Fruit fly (Drosophila melanogaster) whole organism, embryonic: ENCODE measurements around the gene CG9586.
A peak's percentile ranks its signal among the peaks of the same experiment; 100 is the strongest.

ENCODE experiments used
- ATbp ChIP-seq: fragments of 200-800 bp; sonication (Bioruptor generic); optimal IDR thresholded peaks from 2 replicates; lab custom pipeline; 2017; ENCODE audit warnings: missing biosample characterization, mild to moderate bottlenecking, missing genetic modification characterization, missing genetic modification reagents
- C15 ChIP-seq: fragments of 200-800 bp; sonication (Bioruptor generic); IDR thresholded peaks from 3 replicates; pipeline ENCODE4 v1.3.6; 2022; ENCODE audit warnings: missing biosample characterization, missing genetic modification characterization
- CG1024 ChIP-seq: fragments of 200-800 bp; sonication (Bioruptor generic); IDR thresholded peaks from 2 replicates; pipeline ENCODE4 v1.3.6; 2022; ENCODE audit warnings: missing biosample characterization, missing genetic modification characterization
- CG11723 ChIP-seq: fragments of 200-800 bp; sonication (Bioruptor generic); optimal IDR thresholded peaks from 2 replicates; lab custom pipeline; 2017; ENCODE audit warnings: missing biosample characterization, mild to moderate bottlenecking, missing genetic modification characterization
- CG12155 ChIP-seq: fragments of 200-800 bp; sonication (Bioruptor generic); optimal IDR thresholded peaks from 3 replicates; lab custom pipeline; 2016; ENCODE audit warnings: missing biosample characterization, missing genetic modification characterization
- CG13894 ChIP-seq: fragments of 200-800 bp; sonication (Bioruptor generic); optimal IDR thresholded peaks from 3 replicates; lab custom pipeline; 2018; ENCODE audit warnings: missing biosample characterization, mild to moderate bottlenecking, missing genetic modification characterization, moderate library complexity
- CG1603 ChIP-seq: fragments of 200-800 bp; sonication (Bioruptor generic); optimal IDR thresholded peaks from 2 replicates; lab custom pipeline; 2019; ENCODE audit warnings: missing biosample characterization, mild to moderate bottlenecking, missing genetic modification characterization, moderate library complexity
- CG16863 ChIP-seq: fragments of 200-800 bp; sonication (Bioruptor generic); optimal IDR thresholded peaks from 3 replicates; lab custom pipeline; 2016; ENCODE audit warnings: missing biosample characterization, missing genetic modification characterization
- CG17328 ChIP-seq: fragments of 200-800 bp; sonication (Bioruptor generic); IDR thresholded peaks from 2 replicates; pipeline ENCODE4 v1.3.6; 2022; ENCODE audit warnings: missing biosample characterization, missing genetic modification characterization
- CG17359 ChIP-seq: fragments of 200-800 bp; sonication (Bioruptor generic); optimal IDR thresholded peaks from 3 replicates; lab custom pipeline; 2018; ENCODE audit warnings: missing biosample characterization, mild to moderate bottlenecking, missing genetic modification characterization, moderate library complexity
- CG18262 ChIP-seq: fragments of 200-800 bp; optimal IDR thresholded peaks from 3 replicates; lab custom pipeline; 2019; ENCODE audit warnings: missing biosample characterization, mild to moderate bottlenecking, missing genetic modification characterization, moderate library complexity
- CG2202 ChIP-seq: fragments of 200-800 bp; sonication (Bioruptor generic); optimal IDR thresholded peaks from 2 replicates; lab custom pipeline; 2018; ENCODE audit warnings: missing biosample characterization, mild to moderate bottlenecking, missing genetic modification characterization
- CG31224 ChIP-seq: fragments of 200-800 bp; sonication (Bioruptor generic); IDR thresholded peaks from 2 replicates; pipeline ENCODE4 v1.3.6; 2022; ENCODE audit warnings: missing biosample characterization, missing genetic modification characterization
- CG31365 ChIP-seq: fragments of 200-800 bp; sonication (Bioruptor generic); optimal IDR thresholded peaks from 2 replicates; lab custom pipeline; 2018; ENCODE audit warnings: missing biosample characterization, mild to moderate bottlenecking, missing genetic modification characterization
- CG6254 ChIP-seq: fragments of 200-800 bp; sonication (Bioruptor generic); optimal IDR thresholded peaks from 3 replicates; lab custom pipeline; 2017; ENCODE audit warnings: mild to moderate bottlenecking, missing biosample characterization, missing genetic modification reagents, missing genetic modification characterization
- CG7271 ChIP-seq: fragments of 200-800 bp; sonication (Bioruptor generic); optimal IDR thresholded peaks from 2 replicates; lab custom pipeline; 2018; ENCODE audit warnings: missing biosample characterization, mild to moderate bottlenecking, missing genetic modification characterization, moderate library complexity
- CG7357 ChIP-seq: fragments of 200-800 bp; sonication (Bioruptor generic); IDR thresholded peaks from 3 replicates; pipeline ENCODE4 v1.3.6; 2022; ENCODE audit warnings: missing biosample characterization, missing genetic modification characterization
- CG7372 ChIP-seq: fragments of 200-800 bp; sonication (Bioruptor generic); IDR thresholded peaks from 2 replicates; pipeline ENCODE4 v1.3.6; 2022; ENCODE audit warnings: missing biosample characterization, missing genetic modification characterization
- CG8089 ChIP-seq: fragments of 200-800 bp; sonication (Bioruptor generic); optimal IDR thresholded peaks from 3 replicates; lab custom pipeline; 2016; ENCODE audit warnings: missing biosample characterization, missing genetic modification characterization
- Camta ChIP-seq: fragments of 200-800 bp; sonication (Bioruptor generic); optimal IDR thresholded peaks from 2 replicates; lab custom pipeline; 2016; ENCODE audit warnings: missing biosample characterization, missing genetic modification characterization
- Dbx ChIP-seq: fragments of 200-800 bp; sonication (Bioruptor generic); IDR thresholded peaks from 3 replicates; pipeline ENCODE4 v1.3.6; 2022; ENCODE audit warnings: missing biosample characterization, missing genetic modification characterization
- E2f2 ChIP-seq: fragments of 200-800 bp; sonication (Bioruptor generic); IDR thresholded peaks from 2 replicates; pipeline ENCODE4 v1.3.6; 2022; ENCODE audit warnings: missing biosample characterization, missing genetic modification characterization
- GATAe ChIP-seq: fragments of 200-800 bp; sonication (Bioruptor generic); conservative IDR thresholded peaks from 2 replicates; pipeline ENCODE4 v1.3.6; 2022; ENCODE audit warnings: missing biosample characterization, missing genetic modification characterization
- HLHmδ ChIP-seq: fragments of 200-800 bp; sonication (Bioruptor generic); optimal IDR thresholded peaks from 2 replicates; lab custom pipeline; 2018; ENCODE audit warnings: missing biosample characterization, mild to moderate bottlenecking, missing genetic modification characterization, moderate library complexity
- HmgD ChIP-seq: fragments of 200-800 bp; sonication (Bioruptor generic); optimal IDR thresholded peaks from 3 replicates; lab custom pipeline; 2016; ENCODE audit warnings: missing biosample characterization, missing genetic modification characterization
- Hsf ChIP-seq: fragments of 200-800 bp; sonication (Bioruptor generic); optimal IDR thresholded peaks from 3 replicates; lab custom pipeline; 2016; ENCODE audit warnings: missing biosample characterization, missing genetic modification characterization
- MTF-1 ChIP-seq: fragments of 200-800 bp; sonication (Bioruptor generic); optimal IDR thresholded peaks from 2 replicates; lab custom pipeline; 2018; ENCODE audit warnings: missing biosample characterization, mild to moderate bottlenecking, missing genetic modification characterization, borderline replicate concordance
- Mes4 ChIP-seq: fragments of 200-800 bp; sonication (Bioruptor generic); optimal IDR thresholded peaks from 2 replicates; lab custom pipeline; 2016; ENCODE audit warnings: missing biosample characterization, missing genetic modification characterization
- NfI ChIP-seq: fragments of 200-800 bp; sonication (Bioruptor generic); optimal IDR thresholded peaks from 3 replicates; lab custom pipeline; 2018; ENCODE audit warnings: missing biosample characterization, mild to moderate bottlenecking, missing genetic modification characterization, moderate library complexity
- Sry-β ChIP-seq: fragments of 200-800 bp; sonication (Bioruptor generic); optimal IDR thresholded peaks from 2 replicates; lab custom pipeline; 2018; ENCODE audit warnings: missing biosample characterization, mild to moderate bottlenecking, missing genetic modification characterization, moderate library complexity
- Stat92E ChIP-seq, 3 experiments: fragments of >200 bp in 2 of 3; fragments of 200-800 bp in 1 of 3; sonication (Bioruptor generic) in 1 of 3; optimal IDR thresholded peaks; 2 replicates each; lab custom pipeline; 2017 to 2019; ENCODE audit warnings: missing biosample characterization in 3 of 3, missing genetic modification characterization in 3 of 3, mild to moderate bottlenecking in 1 of 3, moderate library complexity in 1 of 3
- bbx ChIP-seq: fragments of 200-800 bp; sonication (Bioruptor generic); IDR thresholded peaks from 2 replicates; pipeline ENCODE4 v1.3.6; 2022; ENCODE audit warnings: missing biosample characterization, missing genetic modification characterization; ENCODE audit not compliant: partially characterized antibody
- cato ChIP-seq: fragments of 200-800 bp; sonication (Bioruptor generic); optimal IDR thresholded peaks from 2 replicates; lab custom pipeline; 2016; ENCODE audit warnings: missing biosample characterization, missing genetic modification characterization, borderline replicate concordance
- dan ChIP-seq: fragments of 200-800 bp; sonication (Bioruptor generic); IDR thresholded peaks from 2 replicates; pipeline ENCODE4 v1.3.6; 2022; ENCODE audit warnings: missing biosample characterization, missing genetic modification characterization
- grau ChIP-seq: fragments of 200-800 bp; optimal IDR thresholded peaks from 3 replicates; lab custom pipeline; 2019; ENCODE audit warnings: missing biosample characterization, mild to moderate bottlenecking, missing genetic modification characterization, moderate library complexity
- gsb-n ChIP-seq: fragments of 200-800 bp; sonication (Bioruptor generic); optimal IDR thresholded peaks from 3 replicates; lab custom pipeline; 2018; ENCODE audit warnings: missing biosample characterization, mild to moderate bottlenecking, missing genetic modification characterization
- kay ChIP-seq: fragments of 200-800 bp; sonication (Bioruptor generic); optimal IDR thresholded peaks from 2 replicates; lab custom pipeline; 2016; ENCODE audit warnings: missing biosample characterization, missing genetic modification characterization
- kni ChIP-seq: fragments of 200-800 bp; sonication (Bioruptor generic); optimal IDR thresholded peaks from 3 replicates; lab custom pipeline; 2017; ENCODE audit warnings: mild to moderate bottlenecking, missing biosample characterization, missing genetic modification reagents, missing genetic modification characterization
- maf-S ChIP-seq: fragments of 200-800 bp; sonication (Bioruptor generic); optimal IDR thresholded peaks from 2 replicates; lab custom pipeline; 2016; ENCODE audit warnings: missing biosample characterization, missing genetic modification characterization
- nerfin-2 ChIP-seq: fragments of 200-800 bp; sonication (Bioruptor generic); IDR thresholded peaks from 2 replicates; pipeline ENCODE4 v1.3.6; 2022; ENCODE audit warnings: missing biosample characterization, missing genetic modification characterization; ENCODE audit not compliant: partially characterized antibody
- sens ChIP-seq: fragments of 200-800 bp; sonication (Bioruptor generic); peaks from one replicate; lab custom pipeline; 2016; ENCODE audit warnings: missing biosample characterization, missing genetic modification characterization
- sens-2 ChIP-seq: fragments of 200-800 bp; sonication (Bioruptor generic); IDR thresholded peaks from 2 replicates; pipeline ENCODE4 v1.3.6; 2022; ENCODE audit warnings: missing biosample characterization, missing genetic modification characterization
- slou ChIP-seq: fragments of 200-800 bp; sonication (Bioruptor generic); optimal IDR thresholded peaks from 3 replicates; lab custom pipeline; 2016; ENCODE audit warnings: missing biosample characterization, missing genetic modification characterization
- stwl ChIP-seq: fragments of 200-800 bp; sonication (Bioruptor generic); optimal IDR thresholded peaks from 3 replicates; lab custom pipeline; 2018; ENCODE audit warnings: missing biosample characterization, mild to moderate bottlenecking, missing genetic modification characterization, moderate library complexity
- vvl ChIP-seq: fragments of 200-800 bp; sonication (Bioruptor generic); IDR thresholded peaks from 2 replicates; pipeline ENCODE4 v1.3.6; 2022; ENCODE audit warnings: missing biosample characterization, missing genetic modification characterization
- wor ChIP-seq: fragments of 200-800 bp; sonication (Bioruptor generic); IDR thresholded peaks from 2 replicates; pipeline ENCODE4 v1.3.6; 2022; ENCODE audit warnings: missing biosample characterization, missing genetic modification characterization
- zf30C ChIP-seq: fragments of 200-800 bp; sonication (Bioruptor generic); optimal IDR thresholded peaks from 3 replicates; lab custom pipeline; 2018; ENCODE audit warnings: missing biosample characterization, mild to moderate bottlenecking, missing genetic modification characterization

CG9586 gene

DNA sequence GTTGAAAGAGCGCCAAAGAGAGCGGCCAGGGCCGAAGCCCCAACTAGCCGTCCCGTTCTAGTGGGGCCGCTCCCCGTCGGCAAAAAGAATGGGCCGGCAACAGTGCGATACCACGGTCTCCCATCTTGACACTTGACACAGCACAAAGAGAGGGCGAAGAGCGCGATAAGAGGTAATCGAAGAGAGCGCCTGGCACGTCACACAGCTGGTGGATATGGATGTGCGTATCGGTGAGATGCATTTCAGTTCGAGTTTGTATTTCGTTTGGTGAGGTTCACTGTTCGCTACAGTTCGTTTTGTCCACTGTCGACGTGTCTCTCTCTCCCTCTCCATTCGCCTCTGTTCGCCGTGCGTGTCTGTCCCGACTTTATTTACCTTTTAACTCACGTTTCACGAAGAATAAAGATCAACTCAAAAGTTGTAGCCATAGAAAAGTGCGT is 9.8 kb upstream of the CG9586 start (continued):
- TF ChIP-seq bbx (GFP tag; lab: Robert Waterston, UW) (peak; percentile 60; the same call in 1 of the 2 replicates), maf-S (no peak), cato (GFP tag; lab: Kevin White, UChicago) (no peak), zf30C (GFP tag; lab: Kevin White, UChicago) (peak; percentile 42), CG31365 (no peak), CG31224 (GFP tag; lab: Robert Waterston, UW) (0 out of 2 replicates have a peak, but pooled peaks have one; percentile 4), NfI (GFP tag; lab: Kevin White, UChicago) (peak; percentile 4), Dbx (GFP tag; lab: Robert Waterston, UW) (peak; percentile 67; the same call in 2 of the 3 replicates), HLHmδ (GFP tag; lab: Kevin White, UChicago) (peak; percentile 85), gsb-n (no peak), CG6254 (GFP tag; lab: Kevin White, UChicago) (peak; percentile 45), CG16863 (no peak), CG11723 (no peak), GATAe (GFP tag; lab: Robert Waterston, UW) (no peak), kay (no peak), grau (tag; lab: Kevin White, UChicago) (peak; percentile 4), CG12155 (GFP tag; lab: Kevin White, UChicago) (no peak), wor (GFP tag; lab: Robert Waterston, UW) (no peak), CG7372 (GFP tag; lab: Robert Waterston, UW) (no peak), stwl (peak; percentile 19), Hsf (GFP tag; lab: Kevin White, UChicago) (no peak), Camta (peak; percentile 35), vvl (GFP tag; lab: Robert Waterston, UW) (peak; percentile 73; the same call in 1 of the 2 replicates), dan (GFP tag; lab: Robert Waterston, UW) (no peak), CG1024 (no peak), ATbp (GFP tag; lab: Kevin White, UChicago) (peak; percentile 66), nerfin-2 (GFP tag; lab: Robert Waterston, UW) (no peak), CG18262 (tag; lab: Kevin White, UChicago) (peak; percentile 6), CG7271 (no peak), slou (GFP tag; lab: Kevin White, UChicago) (no peak), kni (GFP tag; lab: Kevin White, UChicago) (peak; percentile 79), CG13894 (peak; percentile 51), sens-2 (GFP tag; lab: Robert Waterston, UW) (0 out of 2 replicates have a peak, but pooled peaks have one; percentile 5), E2f2 (GFP tag; lab: Robert Waterston, UW) (peak; percentile 16; the same call in 1 of the 2 replicates), CG8089 (no peak), C15 (GFP tag; lab: Robert Waterston, UW) (no peak), CG7357 (no peak), CG1603 (tag; lab: Kevin White, UChicago) (peak; percentile 8), HmgD (GFP tag; lab: Kevin White, UChicago) (peak; percentile 21), CG17359 (peak; percentile 6), Stat92E (GFP tag; optimal IDR thresholded peaks at IDR 0.05; lab: Kevin White, UChicago) (peak in 1 of 3 experiments; percentile 42), CG2202 (tag; lab: Kevin White, UChicago) (no peak), CG17328 (0 out of 2 replicates have a peak, but pooled peaks have one; percentile 51), Sry-β (no peak), sens (GFP tag; lab: Kevin White, UChicago) (peak; percentile 75), MTF-1 (peak; percentile 21), Mes4 (GFP tag; lab: Kevin White, UChicago) (no peak)
